Worm (Caenorhabditis elegans) whole organism, L4 larva: Measurements from ENCODE around the gene Y49F6B.2.

Source experiments
- F10B5.3 ChIP-seq: sonication (generic microtip); optimal IDR thresholded peaks from 2 replicates; lab custom pipeline; 2016; ENCODE audit warnings: mild to moderate bottlenecking, missing genetic modification characterization, missing compliant biosample characterization
- ama-1 ChIP-seq: fragments of 150-350 bp; optimal IDR thresholded peaks from 2 replicates; lab custom pipeline; 2014; ENCODE audit warnings: inconsistent platforms, mixed read lengths
- daf-12 ChIP-seq: fragments of 150-350 bp; optimal IDR thresholded peaks from 2 replicates; lab custom pipeline; 2014; ENCODE audit warnings: missing biosample characterization, missing genetic modification reagents, missing genetic modification characterization
- duxl-1 ChIP-seq: sonication (generic microtip); optimal IDR thresholded peaks from 2 replicates; lab custom pipeline; 2016; ENCODE audit warnings: mild to moderate bottlenecking, missing genetic modification characterization, moderate library complexity, missing compliant biosample characterization; ENCODE audit not compliant: poor library complexity
- egl-27 ChIP-seq: sonication (generic microtip); optimal IDR thresholded peaks from 3 replicates; lab custom pipeline; 2017; ENCODE audit warnings: missing biosample characterization, missing genetic modification reagents, missing genetic modification characterization
- lin-39 ChIP-seq: fragments of 150-350 bp; optimal IDR thresholded peaks from 2 replicates; lab custom pipeline; 2014; ENCODE audit warnings: missing biosample characterization, missing genetic modification reagents, missing genetic modification characterization
- mdl-1 ChIP-seq, 2 experiments: fragments of 150-350 bp in 1 of 2; sonication (generic microtip) in 1 of 2; optimal IDR thresholded peaks; 2 replicates each; lab custom pipeline; 2014 to 2017; ENCODE audit warnings: missing biosample characterization in 2 of 2, missing genetic modification characterization in 2 of 2
- nhr-25 ChIP-seq: sonication (generic microtip); optimal IDR thresholded peaks from 2 replicates; lab custom pipeline; 2017; ENCODE audit warnings: missing genetic modification characterization, mild to moderate bottlenecking, missing compliant biosample characterization, antibody characterized with exemption, moderate library complexity, borderline replicate concordance; ENCODE audit not compliant: insufficient read depth
- nhr-41 ChIP-seq: fragments of 200-800 bp; sonication (Bioruptor generic); IDR thresholded peaks from 2 replicates; pipeline ENCODE4 v1.3.6; 2022; ENCODE audit warnings: missing genetic modification reagents, missing genetic modification characterization, missing compliant biosample characterization
- pha-4 ChIP-seq, 2 experiments: fragments of 150-350 bp in 1 of 2; fragments of 200-800 bp in 1 of 2; sonication (Bioruptor generic) in 1 of 2; IDR thresholded peaks in 1 of 2; optimal IDR thresholded peaks in 1 of 2; 2 replicates each; pipeline versions ENCODE4 v1.3.6 to Lab custom; 2014 to 2022; ENCODE audit warnings: missing genetic modification characterization in 2 of 2, missing genetic modification reagents in 2 of 2, missing biosample characterization in 1 of 2, missing compliant biosample characterization in 1 of 2
- pqm-1 ChIP-seq: sonication (generic microtip); optimal IDR thresholded peaks from 2 replicates; lab custom pipeline; 2017; ENCODE audit warnings: missing biosample characterization, missing genetic modification characterization
- skn-1 ChIP-seq: fragments of 150-350 bp; optimal IDR thresholded peaks from 2 replicates; lab custom pipeline; 2014; ENCODE audit warnings: missing biosample characterization, missing genetic modification characterization
- unc-130 ChIP-seq: sonication (generic microtip); optimal IDR thresholded peaks from 2 replicates; lab custom pipeline; 2016; ENCODE audit warnings: missing genetic modification reagents, missing genetic modification characterization, missing compliant biosample characterization
- zag-1 ChIP-seq: fragments of 150-350 bp; optimal IDR thresholded peaks from 2 replicates; lab custom pipeline; 2014; ENCODE audit warnings: missing biosample characterization, missing genetic modification characterization

ce11 chrII:3515384-3516053 is 12.8 kb downstream of the Y49F6B.2 start, which contains the start of the genes Y49F6B.14 and clec-125:
- no peak for TF ChIP-seq daf-12 (tag; lab: Kevin White, UChicago)
- no peak for TF ChIP-seq pha-4 (GFP tag; IDR thresholded peaks at IDR 0.05; lab: Robert Waterston, UW)
- TF ChIP-seq pha-4 (tag; optimal IDR thresholded peaks at IDR 0.05; lab: Kevin White, UChicago) = no peak
- no peak for TF ChIP-seq mdl-1 (tag; optimal IDR thresholded peaks at IDR 0.05; lab: Kevin White, UChicago)
- TF ChIP-seq nhr-25 (tag; lab: Kevin White, UChicago) = no peak
- no peak for TF ChIP-seq duxl-1 (tag; lab: Kevin White, UChicago)
- TF ChIP-seq egl-27 (tag; lab: Kevin White, UChicago) = no peak
- TF ChIP-seq ama-1 (lab: Kevin White, UChicago) = no peak
- no peak for TF ChIP-seq zag-1 (tag; lab: Kevin White, UChicago)
- TF ChIP-seq skn-1 (tag; lab: Kevin White, UChicago) = no peak
- no peak for TF ChIP-seq unc-130
- no peak for TF ChIP-seq lin-39 (tag; lab: Kevin White, UChicago)
- TF ChIP-seq pqm-1 (tag; lab: Kevin White, UChicago) = no peak
- no peak for TF ChIP-seq F10B5.3 (tag; lab: Kevin White, UChicago)
- no peak for TF ChIP-seq nhr-41 (GFP tag; lab: Robert Waterston, UW)
